Fruit fly (Drosophila melanogaster): ENCODE measurements around the gene Lerp.
A peak's percentile ranks its signal among the peaks of the same experiment; 100 is the strongest.

The Lerp gene

DNA sequence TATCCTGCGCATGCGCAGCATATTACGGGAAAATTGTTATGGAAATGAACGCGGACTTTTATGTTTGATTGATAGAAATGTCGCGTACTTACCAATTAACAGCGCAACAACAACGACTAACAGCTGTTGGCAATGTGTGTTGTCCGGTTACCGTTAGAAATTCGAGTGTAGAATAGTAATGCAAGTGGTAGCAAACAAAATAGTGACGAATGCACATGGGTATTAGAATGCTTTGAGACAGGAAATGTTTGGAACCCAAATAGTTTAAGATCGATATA is 20.0 kb upstream of the Lerp start:
- TF ChIP-seq lola (GFP tag; optimal IDR thresholded peaks at IDR 0.05) (no peak), Mio (GFP tag; optimal IDR thresholded peaks at IDR 0.05) (no peak)

DNA sequence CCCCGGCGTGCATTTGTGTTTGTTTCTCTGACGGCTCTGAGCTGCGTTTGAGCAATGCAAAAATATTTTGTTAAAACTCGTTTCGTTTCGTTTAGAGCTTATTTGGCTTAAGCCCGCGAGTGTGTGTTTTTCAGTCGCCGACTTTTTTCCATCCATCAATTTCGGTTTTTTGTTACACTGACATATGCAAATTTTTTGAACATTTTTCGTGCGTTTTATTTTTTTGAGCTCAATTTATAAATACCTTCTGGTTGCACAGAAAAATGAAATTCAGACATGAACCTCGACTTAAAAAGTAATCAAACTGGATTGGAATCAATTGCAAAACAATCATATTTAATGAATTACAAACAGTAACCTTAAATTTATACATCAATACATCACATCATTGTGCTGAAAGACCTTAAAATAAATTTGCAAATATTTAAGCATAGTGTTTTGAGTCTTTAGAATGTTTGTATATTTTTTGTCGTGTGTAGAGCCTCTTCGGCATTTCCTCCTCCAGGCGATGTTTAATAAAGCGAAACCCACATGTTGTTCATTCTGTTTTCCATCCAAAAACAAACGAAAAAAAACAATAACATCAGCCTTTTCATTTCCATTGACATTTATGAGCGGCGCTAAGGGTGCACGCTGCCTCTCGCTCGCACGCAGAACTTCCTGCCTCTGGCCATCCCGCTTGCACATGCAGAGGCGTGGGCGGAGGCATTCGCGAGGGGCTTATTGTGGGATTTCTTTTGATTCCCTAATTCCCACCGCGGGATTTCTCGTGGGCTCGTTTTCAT is 19.5 kb upstream of the Lerp start:
- TF ChIP-seq lola (GFP tag; optimal IDR thresholded peaks at IDR 0.05), result no peak
- no peak for TF ChIP-seq CG9705 (GFP tag; optimal IDR thresholded peaks at IDR 0.05)
- no peak for TF ChIP-seq dsf (GFP tag; optimal IDR thresholded peaks at IDR 0.05; ENCODE audit: borderline replicate concordance)
- TF ChIP-seq brk (GFP tag; optimal IDR thresholded peaks at IDR 0.05), result peak; percentile 48
- no peak for TF ChIP-seq CrebA (GFP tag; optimal IDR thresholded peaks at IDR 0.05; ENCODE audit: borderline replicate concordance)
- no peak for TF ChIP-seq Sp1 (GFP tag; optimal IDR thresholded peaks at IDR 0.05)
- TF ChIP-seq Mio (GFP tag; optimal IDR thresholded peaks at IDR 0.05), result no peak
- no peak for TF ChIP-seq jim (GFP tag; optimal IDR thresholded peaks at IDR 0.05)
- no peak for TF ChIP-seq Dif (GFP tag; optimal IDR thresholded peaks at IDR 0.05; ENCODE audit: partially characterized antibody)
- TF ChIP-seq usp (GFP tag; optimal IDR thresholded peaks at IDR 0.05), result no peak
- TF ChIP-seq Hnf4 (GFP tag; optimal IDR thresholded peaks at IDR 0.05), result no peak
- no peak for TF ChIP-seq pan (optimal IDR thresholded peaks at IDR 0.05)
- no peak for TF ChIP-seq tai (GFP tag; optimal IDR thresholded peaks at IDR 0.05)
- no peak for TF ChIP-seq Hr83 (GFP tag; optimal IDR thresholded peaks at IDR 0.05; ENCODE audit: poor library complexity, severe bottlenecking)
- no peak for TF ChIP-seq sage (GFP tag; optimal IDR thresholded peaks at IDR 0.05)
- TF ChIP-seq rgr (GFP tag; optimal IDR thresholded peaks at IDR 0.05), result no peak
- TF ChIP-seq Myc (optimal IDR thresholded peaks at IDR 0.05), result no peak
- peak; percentile 27 for TF ChIP-seq h (GFP tag; optimal IDR thresholded peaks at IDR 0.05)
- TF ChIP-seq Abd-B (GFP tag; optimal IDR thresholded peaks at IDR 0.05), result no peak
- no peak for TF ChIP-seq dmrt93B (GFP tag; optimal IDR thresholded peaks at IDR 0.05)
- TF ChIP-seq Vsx2 (GFP tag; optimal IDR thresholded peaks at IDR 0.05; ENCODE audit: partially characterized antibody), result no peak
- TF ChIP-seq Rel (GFP tag; optimal IDR thresholded peaks at IDR 0.05), result no peak
- no peak for TF ChIP-seq Rel (tag; optimal IDR thresholded peaks at IDR 0.05)
- TF ChIP-seq N (GFP tag; optimal IDR thresholded peaks at IDR 0.05), result no peak
- no peak for TF ChIP-seq dl (GFP tag; optimal IDR thresholded peaks at IDR 0.05; ENCODE audit: insufficient read depth in 1 of 2, partially characterized antibody in 2 of 2)
- TF ChIP-seq CG32264 (GFP tag; optimal IDR thresholded peaks at IDR 0.05), result no peak
- no peak for TF ChIP-seq Dfd (GFP tag; optimal IDR thresholded peaks at IDR 0.05)
- TF ChIP-seq psq (GFP tag; optimal IDR thresholded peaks at IDR 0.05), result peak; percentile 0
- TF ChIP-seq ey (GFP tag; optimal IDR thresholded peaks at IDR 0.05), result peak; percentile 11
- TF ChIP-seq HLH106 (tag; optimal IDR thresholded peaks at IDR 0.05), result peak; percentile 29
- no peak for TF ChIP-seq sv (GFP tag; optimal IDR thresholded peaks at IDR 0.05)
- TF ChIP-seq Jra (GFP tag; optimal IDR thresholded peaks at IDR 0.05), result no peak
- TF ChIP-seq Hr78 (GFP tag; optimal IDR thresholded peaks at IDR 0.05), result no peak
- TF ChIP-seq OdsH (GFP tag; optimal IDR thresholded peaks at IDR 0.05), result no peak
- TF ChIP-seq GATAd (GFP tag; optimal IDR thresholded peaks at IDR 0.05), result no peak
- TF ChIP-seq woc (GFP tag; optimal IDR thresholded peaks at IDR 0.05), result peak; percentile 22
- TF ChIP-seq foxo (GFP tag; optimal IDR thresholded peaks at IDR 0.05), result peak in 1 of 2 experiments; percentile 40
- no peak for TF ChIP-seq br (GFP tag; optimal IDR thresholded peaks at IDR 0.05)
- TF ChIP-seq fru (GFP tag; optimal IDR thresholded peaks at IDR 0.05), result peak; percentile 29
